Fruit fly (Drosophila melanogaster) whole organism, embryonic: ENCODE data around the gene CG33679.

ENCODE experiments used
- Bgb ChIP-seq: fragments of 200-800 bp; sonication (Bioruptor generic); IDR thresholded peaks from 2 replicates; pipeline ENCODE4 v1.3.6; 2022; ENCODE audit warnings: missing biosample characterization, missing genetic modification characterization; ENCODE audit not compliant: partially characterized antibody
- CG10209 ChIP-seq: fragments of 200-800 bp; sonication (Bioruptor generic); optimal IDR thresholded peaks from 3 replicates; lab custom pipeline; 2017; ENCODE audit warnings: missing biosample characterization, mild to moderate bottlenecking, missing genetic modification characterization, missing genetic modification reagents
- CG10543 ChIP-seq: fragments of 200-800 bp; sonication (Bioruptor generic); optimal IDR thresholded peaks from 3 replicates; lab custom pipeline; 2017; ENCODE audit warnings: missing biosample characterization, mild to moderate bottlenecking, missing genetic modification characterization, moderate library complexity
- CG12769 ChIP-seq: fragments of 200-800 bp; sonication (Bioruptor generic); optimal IDR thresholded peaks from 2 replicates; lab custom pipeline; 2019; ENCODE audit warnings: missing biosample characterization, mild to moderate bottlenecking, missing genetic modification characterization, moderate library complexity
- CG18262 ChIP-seq: fragments of 200-800 bp; optimal IDR thresholded peaks from 3 replicates; lab custom pipeline; 2019; ENCODE audit warnings: missing biosample characterization, mild to moderate bottlenecking, missing genetic modification characterization, moderate library complexity
- CG32532 ChIP-seq: fragments of 200-800 bp; sonication (Bioruptor generic); IDR thresholded peaks from 2 replicates; pipeline ENCODE4 v1.3.6; 2022; ENCODE audit warnings: missing biosample characterization, missing genetic modification characterization
- CG3281 ChIP-seq: fragments of 200-800 bp; sonication (Bioruptor generic); optimal IDR thresholded peaks from 3 replicates; lab custom pipeline; 2017; ENCODE audit warnings: missing biosample characterization, mild to moderate bottlenecking, missing genetic modification characterization
- CG34422 ChIP-seq: fragments of 200-800 bp; sonication (Bioruptor generic); IDR thresholded peaks from 3 replicates; pipeline ENCODE4 v1.3.6; 2022; ENCODE audit warnings: missing biosample characterization, missing genetic modification characterization
- CG42726 ChIP-seq: fragments of 200-800 bp; sonication (Bioruptor generic); IDR thresholded peaks from 2 replicates; pipeline ENCODE4 v1.3.6; 2022; ENCODE audit warnings: missing biosample characterization, missing genetic modification characterization; ENCODE audit not compliant: partially characterized antibody
- CG6175 ChIP-seq: fragments of 200-800 bp; sonication (Bioruptor generic); IDR thresholded peaks from 3 replicates; pipeline ENCODE4 v1.3.6; 2022; ENCODE audit warnings: missing biosample characterization, missing genetic modification characterization
- CG6254 ChIP-seq: fragments of 200-800 bp; sonication (Bioruptor generic); optimal IDR thresholded peaks from 3 replicates; lab custom pipeline; 2017; ENCODE audit warnings: mild to moderate bottlenecking, missing biosample characterization, missing genetic modification reagents, missing genetic modification characterization
- CG6813 ChIP-seq: fragments of 200-800 bp; sonication (Bioruptor generic); optimal IDR thresholded peaks from 2 replicates; lab custom pipeline; 2017; ENCODE audit warnings: missing biosample characterization, missing genetic modification characterization, mild to moderate bottlenecking, moderate library complexity, missing genetic modification reagents
- CG8478 ChIP-seq: fragments of >200 bp; optimal IDR thresholded peaks from 2 replicates; lab custom pipeline; 2018
- CrebB ChIP-seq: fragments of 200-800 bp; sonication (Bioruptor generic); optimal IDR thresholded peaks from 3 replicates; lab custom pipeline; 2018; ENCODE audit warnings: missing biosample characterization, mild to moderate bottlenecking, missing genetic modification characterization
- Dref ChIP-seq: fragments of 200-800 bp; sonication (Bioruptor generic); IDR thresholded peaks from 2 replicates; pipeline ENCODE4 v1.3.6; 2022; ENCODE audit warnings: missing biosample characterization, missing genetic modification characterization
- E2f1 ChIP-seq: fragments of 200-800 bp; sonication (Bioruptor generic); IDR thresholded peaks from 2 replicates; pipeline ENCODE4 v1.3.6; 2022; ENCODE audit warnings: missing biosample characterization, missing genetic modification characterization
- Fer3 ChIP-seq: fragments of 200-800 bp; sonication (Bioruptor generic); optimal IDR thresholded peaks from 2 replicates; lab custom pipeline; 2018; ENCODE audit warnings: missing biosample characterization, mild to moderate bottlenecking, missing genetic modification characterization, moderate library complexity
- HLH54F ChIP-seq: fragments of 200-800 bp; sonication (Bioruptor generic); optimal IDR thresholded peaks from 3 replicates; lab custom pipeline; 2016; ENCODE audit warnings: missing biosample characterization, missing genetic modification characterization
- NK7.1 ChIP-seq: fragments of 200-800 bp; sonication (Bioruptor generic); optimal IDR thresholded peaks from 3 replicates; lab custom pipeline; 2016; ENCODE audit warnings: missing biosample characterization, missing genetic modification characterization
- Pdp1 ChIP-seq, 2 experiments: fragments of 200-800 bp; sonication (Bioruptor generic); optimal IDR thresholded peaks; 3 replicates each; lab custom pipeline; 2016; ENCODE audit warnings: missing biosample characterization in 2 of 2, missing genetic modification characterization in 2 of 2, mild to moderate bottlenecking in 1 of 2, moderate library complexity in 1 of 2
- Sry-δ ChIP-seq: fragments of 200-800 bp; sonication (Bioruptor generic); optimal IDR thresholded peaks from 2 replicates; lab custom pipeline; 2016; ENCODE audit warnings: missing biosample characterization, missing genetic modification characterization
- Ssrp ChIP-seq: fragments of 200-800 bp; sonication (Bioruptor generic); optimal IDR thresholded peaks from 2 replicates; lab custom pipeline; 2018; ENCODE audit warnings: missing biosample characterization, mild to moderate bottlenecking, missing genetic modification characterization, moderate library complexity
- Stat92E ChIP-seq, 3 experiments: fragments of >200 bp in 2 of 3; fragments of 200-800 bp in 1 of 3; sonication (Bioruptor generic) in 1 of 3; optimal IDR thresholded peaks; 2 replicates each; lab custom pipeline; 2017 to 2019; ENCODE audit warnings: missing biosample characterization in 3 of 3, missing genetic modification characterization in 3 of 3, mild to moderate bottlenecking in 1 of 3, moderate library complexity in 1 of 3
- Usf ChIP-seq: fragments of 200-800 bp; sonication (Bioruptor generic); optimal IDR thresholded peaks from 2 replicates; lab custom pipeline; 2017; ENCODE audit warnings: missing genotype, missing biosample characterization, missing genetic modification characterization
- Xrp1 ChIP-seq: fragments of 200-800 bp; sonication (Bioruptor generic); IDR thresholded peaks from 2 replicates; pipeline ENCODE4 v1.3.6; 2022; ENCODE audit warnings: missing biosample characterization, missing genetic modification characterization
- amos ChIP-seq: fragments of 200-800 bp; sonication (Bioruptor generic); IDR thresholded peaks from 2 replicates; pipeline ENCODE4 v1.3.6; 2022; ENCODE audit warnings: missing biosample characterization, missing genetic modification characterization; ENCODE audit not compliant: partially characterized antibody
- btn ChIP-seq: fragments of 200-800 bp; sonication (Bioruptor generic); optimal IDR thresholded peaks from 2 replicates; lab custom pipeline; 2016; ENCODE audit warnings: missing biosample characterization, missing genetic modification characterization
- cg ChIP-seq: fragments of 200-800 bp; sonication (Bioruptor generic); optimal IDR thresholded peaks from 3 replicates; lab custom pipeline; 2019; ENCODE audit warnings: missing biosample characterization, mild to moderate bottlenecking, missing genetic modification characterization, moderate library complexity
- chinmo ChIP-seq: fragments of 200-800 bp; sonication (Bioruptor generic); IDR thresholded peaks from 4 replicates; pipeline ENCODE4 v1.3.6; 2022; ENCODE audit warnings: missing biosample characterization, missing genetic modification characterization; ENCODE audit not compliant: partially characterized antibody
- chm ChIP-seq: fragments of 200-800 bp; sonication (Bioruptor generic); IDR thresholded peaks from 2 replicates; pipeline ENCODE4 v1.3.6; 2022; ENCODE audit warnings: missing biosample characterization, missing genetic modification characterization
- disco-r ChIP-seq: fragments of 200-800 bp; sonication (Bioruptor generic); optimal IDR thresholded peaks from 2 replicates; lab custom pipeline; 2016; ENCODE audit warnings: missing biosample characterization, missing genetic modification characterization
- grn ChIP-seq: fragments of 200-800 bp; sonication (Bioruptor generic); optimal IDR thresholded peaks from 3 replicates; lab custom pipeline; 2017; ENCODE audit warnings: missing biosample characterization, missing genetic modification characterization
- hbn ChIP-seq: fragments of 200-800 bp; sonication (Bioruptor generic); IDR thresholded peaks from 2 replicates; pipeline ENCODE4 v1.3.6; 2022; ENCODE audit warnings: missing biosample characterization, missing genetic modification characterization; ENCODE audit not compliant: partially characterized antibody
- insv ChIP-seq, 2 experiments: fragments of 200-800 bp; sonication (Bioruptor generic); optimal IDR thresholded peaks; 3 replicates each; lab custom pipeline; 2016 to 2018; ENCODE audit warnings: missing biosample characterization in 2 of 2, missing genetic modification characterization in 2 of 2
- nmo ChIP-seq: fragments of 200-800 bp; sonication (Bioruptor generic); optimal IDR thresholded peaks from 2 replicates; lab custom pipeline; 2018; ENCODE audit warnings: missing biosample characterization, mild to moderate bottlenecking, missing genetic modification characterization, moderate library complexity
- otp ChIP-seq: fragments of 200-800 bp; sonication (Bioruptor generic); IDR thresholded peaks from 3 replicates; pipeline ENCODE4, ENCODE4 v1.3.6; 2022; ENCODE audit warnings: missing biosample characterization, missing genetic modification characterization
- row ChIP-seq: fragments of 200-800 bp; sonication (Bioruptor generic); IDR thresholded peaks from 3 replicates; pipeline ENCODE4 v1.3.6; 2022; ENCODE audit warnings: missing biosample characterization, missing genetic modification characterization
- sens-2 ChIP-seq: fragments of 200-800 bp; sonication (Bioruptor generic); IDR thresholded peaks from 2 replicates; pipeline ENCODE4 v1.3.6; 2022; ENCODE audit warnings: missing biosample characterization, missing genetic modification characterization
- sisA ChIP-seq: fragments of 200-800 bp; sonication (Bioruptor generic); IDR thresholded peaks from 2 replicates; pipeline ENCODE4 v1.3.6; 2022; ENCODE audit warnings: missing biosample characterization, missing genetic modification characterization
- stwl ChIP-seq: fragments of 200-800 bp; sonication (Bioruptor generic); optimal IDR thresholded peaks from 3 replicates; lab custom pipeline; 2018; ENCODE audit warnings: missing biosample characterization, mild to moderate bottlenecking, missing genetic modification characterization, moderate library complexity
- tio ChIP-seq: fragments of 200-800 bp; sonication (Bioruptor generic); optimal IDR thresholded peaks from 2 replicates; lab custom pipeline; 2017; ENCODE audit warnings: missing biosample characterization, missing genetic modification characterization, inconsistent platforms
- tna ChIP-seq: fragments of 200-800 bp; sonication (Bioruptor generic); IDR thresholded peaks from 2 replicates; pipeline ENCODE4 v1.3.6; 2022; ENCODE audit warnings: missing biosample characterization, missing genetic modification characterization; ENCODE audit not compliant: partially characterized antibody
- ttk ChIP-seq: fragments of 200-800 bp; sonication (Bioruptor generic); IDR thresholded peaks from 2 replicates; pipeline ENCODE4 v2.1.2; 2022; ENCODE audit warnings: missing biosample characterization, missing genetic modification characterization
- tup ChIP-seq: fragments of 200-800 bp; sonication (Bioruptor generic); optimal IDR thresholded peaks from 2 replicates; lab custom pipeline; 2016; ENCODE audit warnings: missing biosample characterization, mild to moderate bottlenecking, missing genetic modification characterization, moderate library complexity
- vnd ChIP-seq: fragments of 200-800 bp; sonication (Bioruptor generic); IDR thresholded peaks from 3 replicates; pipeline ENCODE4 v1.3.6; 2022; ENCODE audit warnings: missing biosample characterization, missing genetic modification characterization; ENCODE audit not compliant: partially characterized antibody
- yki ChIP-seq: fragments of >200 bp; optimal IDR thresholded peaks from 3 replicates; lab custom pipeline; 2018

The CG33679 gene

dm6 chr2L:15038339-15039308 lies 19.5 kb upstream of the CG33679 start, which contains the start of gene CIAPIN1 (continued):
- TF ChIP-seq CG10209 (GFP tag; lab: Kevin White, UChicago) (no peak), CG10543 (no peak), btn (GFP tag; lab: Kevin White, UChicago) (no peak), nmo (GFP tag; lab: Kevin White, UChicago) (no peak), CrebB (tag; lab: Kevin White, UChicago) (no peak), hbn (GFP tag; lab: Robert Waterston, UW) (peak; percentile 55), Ssrp (tag; lab: Kevin White, UChicago) (no peak), tna (GFP tag; lab: Robert Waterston, UW) (peak; percentile 63), sisA (GFP tag; lab: Robert Waterston, UW) (no peak), HLH54F (GFP tag; lab: Kevin White, UChicago) (no peak), Bgb (GFP tag; lab: Robert Waterston, UW) (peak; percentile 52), insv (GFP tag; optimal IDR thresholded peaks at IDR 0.05; lab: Kevin White, UChicago) (no peak), sens-2 (GFP tag; lab: Robert Waterston, UW) (no peak), CG6254 (GFP tag; lab: Kevin White, UChicago) (no peak), NK7.1 (no peak), stwl (tag; lab: Kevin White, UChicago) (peak; percentile 28), CG6813 (no peak), Usf (GFP tag; lab: Kevin White, UChicago) (no peak), grn (GFP tag; lab: Kevin White, UChicago) (no peak), chinmo (0 out of 4 replicates have a peak, but pooled peaks have one; percentile 32), Stat92E (GFP tag; optimal IDR thresholded peaks at IDR 0.05; lab: Kevin White, UChicago) (no peak), CG6175 (GFP tag; lab: Robert Waterston, UW) (no peak), vnd (GFP tag; lab: Robert Waterston, UW) (peak; percentile 16; the same call in 2 of the 3 replicates), ttk (GFP tag; lab: Robert Waterston, UW) (no peak), Pdp1 (GFP tag; optimal IDR thresholded peaks at IDR 0.05; lab: Kevin White, UChicago) (peak in 1 of 2 experiments; percentile 28), CG34422 (GFP tag; lab: Robert Waterston, UW) (peak; percentile 11; the same call in 1 of the 3 replicates), yki (lab: Kevin White, UChicago) (no peak), CG3281 (no peak), tup (GFP tag; lab: Kevin White, UChicago) (no peak), E2f1 (no peak), Dref (GFP tag; lab: Robert Waterston, UW) (peak; percentile 78), Xrp1 (GFP tag; lab: Robert Waterston, UW) (no peak), CG8478 (lab: Kevin White, UChicago) (no peak), chm (no peak), CG18262 (no peak), disco-r (GFP tag; lab: Kevin White, UChicago) (no peak), CG32532 (GFP tag; lab: Robert Waterston, UW) (no peak), CG12769 (no peak), Sry-δ (GFP tag; lab: Kevin White, UChicago) (peak; percentile 70), cg (GFP tag; lab: Kevin White, UChicago) (no peak), Fer3 (no peak), CG42726 (GFP tag; lab: Robert Waterston, UW) (0 out of 2 replicates have a peak, but pooled peaks have one; percentile 51), amos (GFP tag; lab: Robert Waterston, UW) (peak; percentile 50), tio (GFP tag; lab: Kevin White, UChicago) (peak; percentile 22), otp (GFP tag; lab: Robert Waterston, UW) (no peak), row (GFP tag; lab: Robert Waterston, UW) (peak; percentile 16)
